Fruit fly (Drosophila melanogaster) whole organism, embryonic: ENCODE results near the gene Nf1.
A peak's percentile ranks its signal among the peaks of the same experiment; 100 is the strongest.

Experiments
- Atf3 ChIP-seq: fragments of 200-800 bp; sonication (Bioruptor generic); optimal IDR thresholded peaks from 3 replicates; lab custom pipeline; 2016; ENCODE audit warnings: missing biosample characterization, missing genetic modification characterization
- BtbVII ChIP-seq: fragments of 200-800 bp; sonication (Bioruptor generic); optimal IDR thresholded peaks from 3 replicates; lab custom pipeline; 2017; ENCODE audit warnings: missing biosample characterization, mild to moderate bottlenecking, missing genetic modification characterization
- CG11696 ChIP-seq: fragments of 200-800 bp; sonication (Bioruptor generic); IDR thresholded peaks from 2 replicates; pipeline ENCODE4 v1.3.6; 2022; ENCODE audit warnings: missing biosample characterization, missing genetic modification characterization
- CG12942 ChIP-seq: fragments of 200-800 bp; sonication (Bioruptor generic); optimal IDR thresholded peaks from 3 replicates; lab custom pipeline; 2016; ENCODE audit warnings: missing biosample characterization, missing genetic modification characterization
- CG14014 ChIP-seq: fragments of 200-800 bp; sonication (Bioruptor generic); IDR thresholded peaks from 2 replicates; pipeline ENCODE4 v1.3.6; 2022; ENCODE audit warnings: missing biosample characterization, missing genetic modification characterization
- CG16813 ChIP-seq: fragments of 200-800 bp; sonication (Bioruptor generic); IDR thresholded peaks from 3 replicates; pipeline ENCODE4 v1.3.6; 2022; ENCODE audit warnings: missing biosample characterization, missing genetic modification characterization; ENCODE audit not compliant: partially characterized antibody
- CG17361 ChIP-seq: fragments of 200-800 bp; sonication (Bioruptor generic); IDR thresholded peaks from 3 replicates; pipeline ENCODE4 v1.3.6; 2022; ENCODE audit warnings: missing biosample characterization, missing genetic modification characterization
- CG17912 ChIP-seq: fragments of 200-800 bp; sonication (Bioruptor generic); optimal IDR thresholded peaks from 2 replicates; lab custom pipeline; 2018; ENCODE audit warnings: missing biosample characterization, mild to moderate bottlenecking, missing genetic modification characterization
- CG18619 ChIP-seq: fragments of 200-800 bp; sonication (Bioruptor generic); optimal IDR thresholded peaks from 3 replicates; lab custom pipeline; 2017; ENCODE audit warnings: missing biosample characterization, mild to moderate bottlenecking, missing genetic modification characterization
- CG2129 ChIP-seq: fragments of 200-800 bp; sonication (Bioruptor generic); IDR thresholded peaks from 2 replicates; pipeline ENCODE4 v1.3.6; 2022; ENCODE audit warnings: missing biosample characterization, missing genetic modification characterization; ENCODE audit not compliant: partially characterized antibody
- CG32532 ChIP-seq: fragments of 200-800 bp; sonication (Bioruptor generic); IDR thresholded peaks from 2 replicates; pipeline ENCODE4 v1.3.6; 2022; ENCODE audit warnings: missing biosample characterization, missing genetic modification characterization
- CG32772 ChIP-seq: fragments of 200-800 bp; sonication (Bioruptor generic); IDR thresholded peaks from 2 replicates; pipeline ENCODE4 v1.3.6; 2022; ENCODE audit warnings: missing biosample characterization, missing genetic modification characterization
- CG4282 ChIP-seq: fragments of 200-800 bp; sonication (Bioruptor generic); optimal IDR thresholded peaks from 2 replicates; lab custom pipeline; 2016; ENCODE audit warnings: missing biosample characterization, missing genetic modification characterization
- CG43689 ChIP-seq: fragments of 200-800 bp; sonication (Bioruptor generic); IDR thresholded peaks from 2 replicates; pipeline ENCODE4 v1.3.6; 2022; ENCODE audit warnings: missing biosample characterization, missing genetic modification characterization
- CG8290 ChIP-seq, 3 experiments: fragments of 200-800 bp; sonication (Bioruptor generic); optimal IDR thresholded peaks; 2 replicates each; lab custom pipeline; 2016 to 2019; ENCODE audit warnings: missing biosample characterization in 3 of 3, missing genetic modification characterization in 3 of 3, mild to moderate bottlenecking in 2 of 3, moderate library complexity in 1 of 3
- CG8478 ChIP-seq: fragments of >200 bp; optimal IDR thresholded peaks from 2 replicates; lab custom pipeline; 2018
- CG8765 ChIP-seq: fragments of 200-800 bp; sonication (Bioruptor generic); IDR thresholded peaks from 2 replicates; pipeline ENCODE4 v1.3.6; 2022; ENCODE audit warnings: missing biosample characterization, missing genetic modification characterization
- CG9215 ChIP-seq: fragments of 200-800 bp; sonication (Bioruptor generic); IDR thresholded peaks from 2 replicates; pipeline ENCODE4 v1.3.6; 2022; ENCODE audit warnings: missing biosample characterization, missing genetic modification characterization
- Drgx ChIP-seq: fragments of 200-800 bp; sonication (Bioruptor generic); IDR thresholded peaks from 2 replicates; pipeline ENCODE4 v1.3.6; 2022; ENCODE audit warnings: missing biosample characterization, missing genetic modification characterization
- E2f2 ChIP-seq: fragments of 200-800 bp; sonication (Bioruptor generic); IDR thresholded peaks from 2 replicates; pipeline ENCODE4 v1.3.6; 2022; ENCODE audit warnings: missing biosample characterization, missing genetic modification characterization
- Eip74EF ChIP-seq, 2 experiments: fragments of 200-800 bp in 1 of 2; fragments of >200 bp in 1 of 2; sonication (Bioruptor generic) in 1 of 2; optimal IDR thresholded peaks; 2 replicates each; lab custom pipeline; 2017 to 2019; ENCODE audit warnings: missing biosample characterization in 2 of 2, missing genetic modification characterization in 2 of 2, mild to moderate bottlenecking in 1 of 2, moderate library complexity in 1 of 2
- Fer1 ChIP-seq: fragments of 200-800 bp; sonication (Bioruptor generic); optimal IDR thresholded peaks from 2 replicates; lab custom pipeline; 2017; ENCODE audit warnings: missing biosample characterization, mild to moderate bottlenecking, missing genetic modification characterization
- Hmx ChIP-seq: fragments of 200-800 bp; sonication (Bioruptor generic); optimal IDR thresholded peaks from 2 replicates; lab custom pipeline; 2016; ENCODE audit warnings: missing biosample characterization, missing genetic modification characterization
- Hr3 ChIP-seq: fragments of 200-800 bp; sonication (Bioruptor generic); optimal IDR thresholded peaks from 3 replicates; lab custom pipeline; 2016; ENCODE audit warnings: missing biosample characterization, missing genetic modification characterization
- Med ChIP-seq: fragments of 200-800 bp; sonication (Bioruptor generic); peaks from one replicate; lab custom pipeline; 2016; ENCODE audit warnings: missing biosample characterization, missing genetic modification characterization, mild to moderate bottlenecking, inconsistent platforms, moderate library complexity
- Oli ChIP-seq: fragments of 200-800 bp; sonication (Bioruptor generic); optimal IDR thresholded peaks from 2 replicates; lab custom pipeline; 2018; ENCODE audit warnings: missing biosample characterization, mild to moderate bottlenecking, missing genetic modification characterization, moderate library complexity
- Rx ChIP-seq: fragments of 200-800 bp; sonication (Bioruptor generic); IDR thresholded peaks from 2 replicates; pipeline ENCODE4 v1.3.6; 2022; ENCODE audit warnings: missing biosample characterization, missing genetic modification characterization
- ab ChIP-seq: fragments of 200-800 bp; sonication (Bioruptor generic); optimal IDR thresholded peaks from 2 replicates; lab custom pipeline; 2016; ENCODE audit warnings: missing biosample characterization, missing genetic modification characterization
- aop ChIP-seq: fragments of 200-800 bp; sonication (Bioruptor generic); IDR thresholded peaks from 2 replicates; pipeline ENCODE4 v1.3.6; 2022; ENCODE audit warnings: missing biosample characterization, missing genetic modification characterization
- bcd ChIP-seq: fragments of 200-800 bp; sonication (Bioruptor generic); optimal IDR thresholded peaks from 2 replicates; lab custom pipeline; 2017; ENCODE audit warnings: missing biosample characterization, mild to moderate bottlenecking, missing genetic modification characterization
- bigmax ChIP-seq: fragments of 200-800 bp; sonication (Bioruptor generic); optimal IDR thresholded peaks from 2 replicates; lab custom pipeline; 2018; ENCODE audit warnings: missing biosample characterization, mild to moderate bottlenecking, missing genetic modification characterization
- fd96Cb ChIP-seq: fragments of 200-800 bp; sonication (Bioruptor generic); optimal IDR thresholded peaks from 2 replicates; lab custom pipeline; 2018; ENCODE audit warnings: missing biosample characterization, mild to moderate bottlenecking, missing genetic modification characterization, moderate library complexity
- gem ChIP-seq: fragments of 200-800 bp; sonication (Bioruptor generic); optimal IDR thresholded peaks from 2 replicates; lab custom pipeline; 2019; ENCODE audit warnings: missing biosample characterization, mild to moderate bottlenecking, missing genetic modification characterization, moderate library complexity
- grau ChIP-seq: fragments of 200-800 bp; optimal IDR thresholded peaks from 3 replicates; lab custom pipeline; 2019; ENCODE audit warnings: missing biosample characterization, mild to moderate bottlenecking, missing genetic modification characterization, moderate library complexity
- gsb ChIP-seq: fragments of 200-800 bp; sonication (Bioruptor generic); IDR thresholded peaks from 2 replicates; pipeline ENCODE4 v1.3.6; 2022; ENCODE audit warnings: missing biosample characterization, missing genetic modification characterization
- kay ChIP-seq: fragments of 200-800 bp; sonication (Bioruptor generic); optimal IDR thresholded peaks from 2 replicates; lab custom pipeline; 2016; ENCODE audit warnings: missing biosample characterization, missing genetic modification characterization
- klu ChIP-seq: fragments of 200-800 bp; sonication (Bioruptor generic); IDR thresholded peaks from 2 replicates; pipeline ENCODE4 v1.3.6; 2022; ENCODE audit warnings: missing biosample characterization, missing genetic modification characterization
- lola ChIP-seq, 3 experiments: fragments of >200 bp in 2 of 3; fragments of 200-800 bp in 1 of 3; sonication (Bioruptor generic) in 1 of 3; optimal IDR thresholded peaks; 2 replicates each; lab custom pipeline; 2017 to 2019; ENCODE audit warnings: missing biosample characterization in 3 of 3, missing genetic modification characterization in 3 of 3, mild to moderate bottlenecking in 1 of 3, moderate library complexity in 1 of 3
- lov ChIP-seq, 2 experiments: fragments of 200-800 bp in 1 of 2; fragments of >200 bp in 1 of 2; sonication (Bioruptor generic) in 1 of 2; IDR thresholded peaks in 1 of 2; optimal IDR thresholded peaks in 1 of 2; 2 replicates in 1 of 2; 3 replicates in 1 of 2; pipeline versions ENCODE4 v1.3.6 to Lab custom; 2017 to 2022; ENCODE audit warnings: missing biosample characterization in 1 of 2, missing genetic modification characterization in 1 of 2
- maf-S ChIP-seq: fragments of 200-800 bp; sonication (Bioruptor generic); optimal IDR thresholded peaks from 2 replicates; lab custom pipeline; 2016; ENCODE audit warnings: missing biosample characterization, missing genetic modification characterization
- nmo ChIP-seq: fragments of 200-800 bp; sonication (Bioruptor generic); optimal IDR thresholded peaks from 2 replicates; lab custom pipeline; 2018; ENCODE audit warnings: missing biosample characterization, mild to moderate bottlenecking, missing genetic modification characterization, moderate library complexity
- pum ChIP-seq: fragments of 200-800 bp; sonication (Bioruptor generic); optimal IDR thresholded peaks from 2 replicates; lab custom pipeline; 2016; ENCODE audit warnings: missing biosample characterization, missing genetic modification characterization
- pzg ChIP-seq: fragments of 200-800 bp; sonication (Bioruptor generic); optimal IDR thresholded peaks from 3 replicates; lab custom pipeline; 2018; ENCODE audit warnings: missing biosample characterization, mild to moderate bottlenecking, missing genetic modification characterization, moderate library complexity
- row ChIP-seq: fragments of 200-800 bp; sonication (Bioruptor generic); IDR thresholded peaks from 3 replicates; pipeline ENCODE4 v1.3.6; 2022; ENCODE audit warnings: missing biosample characterization, missing genetic modification characterization
- sc ChIP-seq, 3 experiments: fragments of >200 bp in 2 of 3; fragments of 200-800 bp in 1 of 3; sonication (Bioruptor generic) in 1 of 3; optimal IDR thresholded peaks; 2 replicates in 2 of 3; 3 replicates in 1 of 3; lab custom pipeline; 2017; ENCODE audit warnings: mild to moderate bottlenecking in 1 of 3, missing biosample characterization in 1 of 3, missing genetic modification characterization in 1 of 3, missing genetic modification reagents in 1 of 3
- slbo ChIP-seq: fragments of 200-800 bp; sonication (Bioruptor generic); IDR thresholded peaks from 2 replicates; pipeline ENCODE4 v1.3.6; 2022; ENCODE audit warnings: missing biosample characterization, missing genetic modification characterization
- ssp ChIP-seq: fragments of 200-800 bp; sonication (Bioruptor generic); IDR thresholded peaks from 2 replicates; pipeline ENCODE4 v1.3.6; 2022; ENCODE audit warnings: missing biosample characterization, missing genetic modification characterization
- stc ChIP-seq: fragments of 200-800 bp; sonication (Bioruptor generic); IDR thresholded peaks from 2 replicates; pipeline ENCODE4 v1.3.6; 2022; ENCODE audit warnings: missing biosample characterization, missing genetic modification characterization
- twi ChIP-seq: fragments of 200-800 bp; optimal IDR thresholded peaks from 2 replicates; lab custom pipeline; 2019; ENCODE audit warnings: missing biosample characterization, mild to moderate bottlenecking, missing genetic modification characterization, moderate library complexity
- tx ChIP-seq: fragments of 200-800 bp; sonication (Bioruptor generic); optimal IDR thresholded peaks from 2 replicates; lab custom pipeline; 2016; ENCODE audit warnings: missing biosample characterization, missing genetic modification characterization

Nf1 gene

dm6 chr3R:26014262-26014833 is 31.5 kb downstream of the Nf1 start, which contains the start of gene Kaz-m1 (continued):
- TF ChIP-seq Fer1 (peak; percentile 29), pzg (GFP tag; lab: Kevin White, UChicago) (no peak), kay (no peak), bcd (GFP tag; lab: Kevin White, UChicago) (peak; percentile 29), grau (tag; lab: Kevin White, UChicago) (peak; percentile 75), Eip74EF (GFP tag; optimal IDR thresholded peaks at IDR 0.05; lab: Kevin White, UChicago) (peak in 1 of 2 experiments; percentile 42), twi (tag; lab: Kevin White, UChicago) (no peak), Atf3 (GFP tag; lab: Kevin White, UChicago) (no peak), Drgx (GFP tag; lab: Robert Waterston, UW) (no peak), CG32532 (peak; percentile 45; the same call in 1 of the 2 replicates), BtbVII (GFP tag; lab: Kevin White, UChicago) (peak; percentile 43), klu (GFP tag; lab: Robert Waterston, UW) (no peak), nmo (GFP tag; lab: Kevin White, UChicago) (peak; percentile 75), CG17361 (GFP tag; lab: Robert Waterston, UW) (peak; percentile 76), ssp (GFP tag; lab: Robert Waterston, UW) (no peak), CG14014 (GFP tag; lab: Robert Waterston, UW) (peak; percentile 35; the same call in 1 of the 2 replicates), CG32772 (GFP tag; lab: Robert Waterston, UW) (no peak), aop (GFP tag; lab: Robert Waterston, UW) (no peak), gsb (GFP tag; lab: Robert Waterston, UW) (no peak), pum (GFP tag; lab: Kevin White, UChicago) (no peak), Hmx (no peak), CG12942 (no peak), sc (optimal IDR thresholded peaks at IDR 0.05; lab: Kevin White, UChicago) (no peak), sc (GFP tag; optimal IDR thresholded peaks at IDR 0.05; lab: Kevin White, UChicago) (peak; percentile 6), CG8290 (GFP tag; optimal IDR thresholded peaks at IDR 0.05; lab: Kevin White, UChicago) (no peak), CG8290 (tag; optimal IDR thresholded peaks at IDR 0.05; lab: Kevin White, UChicago) (no peak), lov (optimal IDR thresholded peaks at IDR 0.05; lab: Kevin White, UChicago) (no peak), lov (GFP tag; IDR thresholded peaks at IDR 0.05; lab: Robert Waterston, UW) (no peak), CG8765 (GFP tag; lab: Robert Waterston, UW) (no peak), CG8478 (lab: Kevin White, UChicago) (no peak), row (GFP tag; lab: Robert Waterston, UW) (peak; percentile 87), CG2129 (no peak), Med (GFP tag; lab: Kevin White, UChicago) (peak; percentile 39), tx (GFP tag; lab: Kevin White, UChicago) (no peak), bigmax (GFP tag; lab: Kevin White, UChicago) (no peak), ab (GFP tag; lab: Kevin White, UChicago) (no peak), slbo (GFP tag; lab: Robert Waterston, UW) (peak; percentile 50; the same call in 1 of the 2 replicates), CG11696 (no peak), CG16813 (GFP tag; lab: Robert Waterston, UW) (no peak), stc (0 out of 2 replicates have a peak, but pooled peaks have one; percentile 28), CG4282 (GFP tag; lab: Kevin White, UChicago) (no peak), Hr3 (GFP tag; lab: Kevin White, UChicago) (no peak), CG43689 (GFP tag; lab: Robert Waterston, UW) (no peak), lola (GFP tag; optimal IDR thresholded peaks at IDR 0.05; lab: Kevin White, UChicago) (peak in 1 of 3 experiments; percentile 73), CG17912 (no peak), Rx (no peak), gem (tag; lab: Kevin White, UChicago) (peak; percentile 82), fd96Cb (tag; lab: Kevin White, UChicago) (peak; percentile 61), CG18619 (peak; percentile 17), maf-S (GFP tag; lab: Kevin White, UChicago) (no peak), E2f2 (GFP tag; lab: Robert Waterston, UW) (no peak), CG9215 (GFP tag; lab: Robert Waterston, UW) (no peak), Oli (peak; percentile 65)
